Fruit fly (Drosophila melanogaster) whole organism, adult: Measurements from ENCODE around the gene eIF5B.

ENCODE experiments used
- CG11617 ChIP-seq: fragments of 200-800 bp; sonication (Bioruptor generic); optimal IDR thresholded peaks from 2 replicates; lab custom pipeline; 2017; ENCODE audit warnings: mild to moderate bottlenecking, missing biosample characterization, missing genetic modification reagents, missing genetic modification characterization
- CG12768 ChIP-seq: fragments of 200-800 bp; sonication (Bioruptor generic); optimal IDR thresholded peaks from 2 replicates; lab custom pipeline; 2017; ENCODE audit warnings: missing biosample characterization, missing genetic modification characterization, mild to moderate bottlenecking, moderate library complexity, missing genetic modification reagents
- CG14711 ChIP-seq: fragments of 200-800 bp; sonication (Bioruptor generic); optimal IDR thresholded peaks from 2 replicates; lab custom pipeline; 2018; ENCODE audit warnings: missing biosample characterization, mild to moderate bottlenecking, missing genetic modification characterization, moderate library complexity
- CG1620 ChIP-seq: fragments of 200-800 bp; sonication (Bioruptor generic); optimal IDR thresholded peaks from 2 replicates; lab custom pipeline; 2016; ENCODE audit warnings: missing biosample characterization, missing genetic modification characterization
- CG33017 ChIP-seq: fragments of 200-800 bp; sonication (Bioruptor generic); optimal IDR thresholded peaks from 2 replicates; lab custom pipeline; 2018; ENCODE audit warnings: missing biosample characterization, mild to moderate bottlenecking, missing genetic modification characterization, moderate library complexity
- CG5204 ChIP-seq: fragments of 200-800 bp; sonication (Bioruptor generic); optimal IDR thresholded peaks from 2 replicates; lab custom pipeline; 2016; ENCODE audit warnings: missing biosample characterization, missing genetic modification characterization
- CG7045 ChIP-seq: fragments of 200-800 bp; sonication (Bioruptor generic); optimal IDR thresholded peaks from 2 replicates; lab custom pipeline; 2017; ENCODE audit warnings: missing biosample characterization, mild to moderate bottlenecking, missing genetic modification characterization
- CG7101 ChIP-seq: fragments of 200-800 bp; sonication (Bioruptor generic); optimal IDR thresholded peaks from 2 replicates; lab custom pipeline; 2018; ENCODE audit warnings: missing biosample characterization, mild to moderate bottlenecking, missing genetic modification characterization, moderate library complexity
- Clk ChIP-seq: fragments of 200-800 bp; sonication (Bioruptor generic); optimal IDR thresholded peaks from 2 replicates; lab custom pipeline; 2017; ENCODE audit warnings: missing biosample characterization, missing genetic modification characterization
- Crg-1 ChIP-seq: fragments of 200-800 bp; sonication (Bioruptor generic); optimal IDR thresholded peaks from 2 replicates; lab custom pipeline; 2016; ENCODE audit warnings: missing biosample characterization, missing genetic modification characterization
- Hr96 ChIP-seq: fragments of 200-800 bp; sonication (Bioruptor generic); optimal IDR thresholded peaks from 2 replicates; lab custom pipeline; 2016; ENCODE audit warnings: missing biosample characterization, missing genetic modification characterization
- Mnt ChIP-seq: fragments of 200-800 bp; sonication (Bioruptor generic); optimal IDR thresholded peaks from 2 replicates; lab custom pipeline; 2016; ENCODE audit warnings: missing biosample characterization, mild to moderate bottlenecking, missing genetic modification characterization
- bab1 ChIP-seq: fragments of 200-800 bp; sonication (Bioruptor generic); optimal IDR thresholded peaks from 3 replicates; lab custom pipeline; 2019; ENCODE audit warnings: missing biosample characterization, mild to moderate bottlenecking, missing genetic modification characterization, moderate library complexity
- cic ChIP-seq: fragments of 200-800 bp; sonication (Bioruptor generic); optimal IDR thresholded peaks from 2 replicates; lab custom pipeline; 2017; ENCODE audit warnings: missing biosample characterization, mild to moderate bottlenecking, missing genetic modification characterization, moderate library complexity
- cnc ChIP-seq, 2 experiments: fragments of >200 bp; optimal IDR thresholded peaks; 2 replicates each; lab custom pipeline; 2017
- kay ChIP-seq: fragments of 200-800 bp; sonication (Bioruptor generic); peaks from one replicate; lab custom pipeline; 2016; ENCODE audit warnings: missing biosample characterization, missing genetic modification characterization, borderline replicate concordance
- ovo ChIP-seq: fragments of 200-800 bp; sonication (Bioruptor generic); optimal IDR thresholded peaks from 2 replicates; lab custom pipeline; 2016; ENCODE audit warnings: missing biosample characterization, missing genetic modification characterization
- pad ChIP-seq: fragments of 200-800 bp; sonication (Bioruptor generic); optimal IDR thresholded peaks from 3 replicates; lab custom pipeline; 2017; ENCODE audit warnings: missing biosample characterization, missing genetic modification characterization, mild to moderate bottlenecking, moderate library complexity, missing genetic modification reagents
- tj ChIP-seq: fragments of 200-800 bp; sonication (Bioruptor generic); optimal IDR thresholded peaks from 3 replicates; lab custom pipeline; 2017; ENCODE audit warnings: missing biosample characterization, mild to moderate bottlenecking, missing genetic modification characterization, moderate library complexity
- toe ChIP-seq: fragments of 200-800 bp; sonication (Bioruptor generic); optimal IDR thresholded peaks from 2 replicates; lab custom pipeline; 2016; ENCODE audit warnings: missing biosample characterization, missing genetic modification characterization

The eIF5B gene

dm6 chr3L:3400555-3401198 is 60.1 kb downstream of the eIF5B start:
- TF ChIP-seq CG1620 (no peak), Clk (GFP tag; lab: Kevin White, UChicago) (no peak), CG11617 (GFP tag; lab: Kevin White, UChicago) (no peak), toe (no peak), tj (GFP tag; lab: Kevin White, UChicago) (no peak), Hr96 (no peak), ovo (GFP tag; lab: Kevin White, UChicago) (no peak), CG5204 (GFP tag; lab: Kevin White, UChicago) (no peak), cic (GFP tag; lab: Kevin White, UChicago) (peak; percentile 80), kay (peak; percentile 69), CG12768 (peak; percentile 1), CG33017 (tag; lab: Kevin White, UChicago) (no peak), bab1 (no peak), Crg-1 (GFP tag; lab: Kevin White, UChicago) (no peak)

dm6 chr3L:3399923-3400309 is 60.9 kb downstream of the eIF5B start:
- TF ChIP-seq CG1620 (no peak), bab1 (peak; percentile 13), CG12768 (peak; percentile 2), Mnt (GFP tag; lab: Kevin White, UChicago) (no peak), kay (peak; percentile 69), tj (GFP tag; lab: Kevin White, UChicago) (peak; percentile 67), CG7101 (tag; lab: Kevin White, UChicago) (no peak)

dm6 chr3L:3399249-3399922 is 61.4 kb downstream of the eIF5B start:
- TF ChIP-seq Mnt (GFP tag; lab: Kevin White, UChicago) (no peak), Clk (GFP tag; lab: Kevin White, UChicago) (no peak), CG14711 (no peak), pad (GFP tag; lab: Kevin White, UChicago) (no peak), kay (no peak), CG5204 (GFP tag; lab: Kevin White, UChicago) (no peak), cic (GFP tag; lab: Kevin White, UChicago) (peak; percentile 51), CG7101 (tag; lab: Kevin White, UChicago) (no peak), CG1620 (no peak), bab1 (no peak), CG33017 (tag; lab: Kevin White, UChicago) (peak; percentile 8), CG7045 (no peak)

dm6 chr3L:3398496-3398895 is 62.3 kb downstream of the eIF5B start:
- TF ChIP-seq Clk (GFP tag; lab: Kevin White, UChicago) (no peak), bab1 (no peak), tj (GFP tag; lab: Kevin White, UChicago) (no peak), Crg-1 (GFP tag; lab: Kevin White, UChicago) (no peak), toe (no peak), CG14711 (no peak), cic (GFP tag; lab: Kevin White, UChicago) (peak; percentile 48), CG5204 (GFP tag; lab: Kevin White, UChicago) (no peak)

dm6 chr3L:3397849-3398248 is 62.9 kb downstream of the eIF5B start:
- no peak for TF ChIP-seq Crg-1 (GFP tag; lab: Kevin White, UChicago)

dm6 chr3L:3397309-3397821 is 63.4 kb downstream of the eIF5B start:
- TF ChIP-seq CG12768, result no peak
- no peak for TF ChIP-seq CG7101 (tag; lab: Kevin White, UChicago)
- no peak for TF ChIP-seq pad (GFP tag; lab: Kevin White, UChicago)
- TF ChIP-seq cnc (optimal IDR thresholded peaks at IDR 0.05; lab: Kevin White, UChicago), result no peak
- no peak for TF ChIP-seq CG14711
- TF ChIP-seq bab1, result no peak
- no peak for TF ChIP-seq ovo (GFP tag; lab: Kevin White, UChicago)
- no peak for TF ChIP-seq Crg-1 (GFP tag; lab: Kevin White, UChicago)
- TF ChIP-seq Clk (GFP tag; lab: Kevin White, UChicago), result no peak
- no peak for TF ChIP-seq CG7045
- TF ChIP-seq Mnt (GFP tag; lab: Kevin White, UChicago), result no peak

- TF ChIP-seq bab1 (no peak), kay (peak; percentile 0)
Measured at dm6 chr3L:3396056-3396455, 64.7 kb downstream of the eIF5B start.
